Fruit fly (Drosophila melanogaster) ovary, adult (tissue): ENCODE measurements around the gene NijA.

Experiments
- CG17801 ChIP-seq: fragments of 200-800 bp; optimal IDR thresholded peaks from 2 replicates; lab custom pipeline; 2019; ENCODE audit warnings: missing biosample characterization, mild to moderate bottlenecking, missing genetic modification characterization, moderate library complexity; ENCODE audit not compliant: partially characterized antibody

NijA gene

DNA sequence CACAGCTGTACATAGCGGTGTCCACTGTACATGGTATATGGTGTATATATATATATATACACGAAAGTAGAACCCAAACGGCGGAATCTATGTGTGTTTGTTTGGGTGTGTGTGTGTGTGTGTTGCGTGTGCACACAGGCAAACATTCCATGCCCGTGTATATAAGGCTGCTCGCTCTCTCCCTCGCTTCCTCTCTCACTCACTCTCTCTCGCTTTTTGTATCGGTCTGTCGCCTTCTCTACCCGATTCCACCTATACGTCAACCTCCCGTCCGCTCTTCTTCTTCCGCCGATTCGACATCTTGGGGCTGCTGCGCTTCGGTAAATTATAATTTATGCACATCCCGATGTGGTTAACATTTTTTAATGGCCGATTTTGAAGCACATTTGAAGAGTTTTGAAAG, 22.5 kb downstream of the NijA start:
- TF ChIP-seq CG17801 (GFP tag; lab: Kevin White, UChicago) = no peak

DNA sequence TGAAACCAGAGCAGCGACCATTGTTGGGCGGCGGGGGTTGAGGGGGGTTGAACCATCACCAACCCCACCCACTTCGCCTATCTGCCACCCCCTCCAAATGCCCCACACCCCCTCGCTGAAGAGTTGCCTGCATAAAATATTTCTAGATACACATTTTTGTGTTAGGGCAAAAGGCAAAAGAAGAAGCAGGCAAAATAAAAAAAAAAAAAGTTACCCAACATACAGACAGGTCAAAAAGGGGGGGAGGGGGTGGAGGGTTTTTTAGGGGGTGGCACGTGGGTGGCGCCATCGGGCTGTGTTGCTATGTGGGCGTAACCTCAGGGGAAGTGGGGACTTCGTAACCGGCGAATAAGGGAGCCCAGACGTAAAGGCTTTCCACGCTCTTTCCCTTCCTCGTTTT, 24.1 kb downstream of the NijA start:
- TF ChIP-seq CG17801 (GFP tag; lab: Kevin White, UChicago) = no peak

DNA sequence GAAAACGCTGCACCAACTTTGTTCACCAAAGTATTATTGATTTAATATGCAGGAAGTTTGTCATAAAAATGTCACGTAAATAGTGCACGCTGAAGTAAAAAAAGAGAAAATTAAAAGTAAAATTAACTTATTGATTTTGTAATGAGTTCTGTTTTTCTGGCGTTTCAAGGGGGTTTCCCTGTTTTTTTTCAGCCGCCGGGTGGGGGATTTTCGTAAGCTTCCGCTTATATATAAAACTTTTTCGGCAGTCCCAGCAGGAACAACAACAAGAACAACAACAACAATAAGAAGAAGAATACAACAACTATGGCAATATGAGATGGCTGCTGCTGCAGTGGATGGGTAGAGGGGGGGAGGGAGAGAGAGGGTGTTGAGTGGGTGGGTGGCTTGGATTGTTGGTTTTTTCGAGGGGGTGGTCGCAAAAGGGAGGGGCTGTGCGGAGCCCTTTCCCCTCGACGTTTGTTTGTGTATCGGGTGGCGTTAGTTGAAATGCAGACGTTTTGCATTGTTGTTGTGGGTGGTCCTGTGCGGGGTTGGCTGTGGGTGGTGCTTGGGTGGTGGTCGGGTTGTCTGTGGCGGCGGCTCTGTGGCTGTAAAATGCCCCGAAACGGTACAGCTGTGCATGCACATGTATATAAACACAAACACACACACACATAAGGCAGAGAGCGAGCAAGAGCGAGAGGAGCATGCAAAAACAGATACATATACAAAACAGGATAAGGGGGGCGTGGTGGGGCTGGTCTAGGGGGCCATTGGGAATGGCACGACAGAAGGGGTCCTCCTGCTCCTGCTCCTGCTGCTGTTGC, 26.9 kb downstream of the NijA start:
- no peak for TF ChIP-seq CG17801 (GFP tag; lab: Kevin White, UChicago)

- no peak for TF ChIP-seq CG17801 (GFP tag; lab: Kevin White, UChicago)
These were observed 29.3 kb downstream of the NijA start for dm6 chr3L:10667341-10667740.

DNA sequence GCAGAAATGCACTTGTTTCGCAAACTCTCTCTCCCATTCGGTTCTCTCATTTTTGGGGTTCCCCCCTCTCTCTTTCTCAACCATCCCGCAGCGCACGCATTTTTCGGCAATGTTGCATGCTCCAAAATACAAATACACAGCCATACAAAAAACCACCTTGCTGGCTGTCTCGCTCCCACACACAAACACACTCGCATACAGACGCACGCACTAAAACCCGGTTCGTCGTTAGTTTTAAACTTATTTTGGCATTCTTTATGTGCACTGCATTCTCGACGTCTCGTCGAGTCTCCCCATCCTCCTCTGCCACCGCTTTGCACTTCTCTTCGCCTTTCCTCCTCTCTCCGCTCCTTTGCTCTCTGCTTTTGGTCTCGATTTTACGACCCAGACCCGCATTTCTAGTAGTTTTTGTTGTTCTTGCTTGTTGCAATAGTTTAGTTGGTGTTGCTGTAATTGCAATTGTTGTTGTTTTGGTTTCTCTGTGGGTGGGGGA, 30.1 kb downstream of the NijA start:
- no peak for TF ChIP-seq CG17801 (GFP tag; lab: Kevin White, UChicago)

dm6 chr3L:10665433-10666150, 31.1 kb downstream of the NijA start:
- peak; percentile 98 for TF ChIP-seq CG17801 (GFP tag; lab: Kevin White, UChicago)

dm6 chr3L:10664511-10665062, 32.1 kb downstream of the NijA start, which contains the start of gene simj:
simj (plus strand) TSS chr3L:10664739.
- peak; percentile 79 for TF ChIP-seq CG17801 (GFP tag; lab: Kevin White, UChicago)

DNA sequence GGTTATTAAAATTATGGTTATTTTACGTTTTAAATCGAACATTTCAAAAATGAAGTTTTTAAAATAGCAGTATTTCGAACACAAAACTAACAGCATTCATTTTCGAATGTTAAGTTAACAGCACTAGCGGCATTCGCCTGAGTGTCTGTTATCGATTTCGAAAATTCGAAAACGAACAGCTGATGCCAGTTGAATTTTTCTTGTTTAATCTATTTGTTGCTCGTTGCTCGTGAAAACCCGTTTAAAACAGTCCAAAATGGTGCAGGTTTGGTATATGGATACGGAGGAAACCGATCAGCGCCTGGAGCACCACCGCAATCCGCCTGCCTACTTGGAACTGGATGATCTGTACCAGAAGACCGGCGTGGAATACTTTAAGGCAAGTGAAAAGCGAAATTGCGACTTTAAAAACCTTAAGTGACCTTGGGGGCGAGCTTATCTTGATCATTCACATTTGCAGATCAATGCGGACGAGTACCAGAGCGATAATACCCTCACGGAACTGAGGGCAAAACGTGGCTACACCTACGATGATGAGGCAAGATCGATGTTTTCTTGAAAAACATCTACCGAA, 33.4 kb downstream of the NijA start, which contains the start of gene Adi1:
TSS of gene Adi1 (plus strand) at position 187 of the 574 bp plus-strand sequence.
- no peak for TF ChIP-seq CG17801 (GFP tag; lab: Kevin White, UChicago)

DNA sequence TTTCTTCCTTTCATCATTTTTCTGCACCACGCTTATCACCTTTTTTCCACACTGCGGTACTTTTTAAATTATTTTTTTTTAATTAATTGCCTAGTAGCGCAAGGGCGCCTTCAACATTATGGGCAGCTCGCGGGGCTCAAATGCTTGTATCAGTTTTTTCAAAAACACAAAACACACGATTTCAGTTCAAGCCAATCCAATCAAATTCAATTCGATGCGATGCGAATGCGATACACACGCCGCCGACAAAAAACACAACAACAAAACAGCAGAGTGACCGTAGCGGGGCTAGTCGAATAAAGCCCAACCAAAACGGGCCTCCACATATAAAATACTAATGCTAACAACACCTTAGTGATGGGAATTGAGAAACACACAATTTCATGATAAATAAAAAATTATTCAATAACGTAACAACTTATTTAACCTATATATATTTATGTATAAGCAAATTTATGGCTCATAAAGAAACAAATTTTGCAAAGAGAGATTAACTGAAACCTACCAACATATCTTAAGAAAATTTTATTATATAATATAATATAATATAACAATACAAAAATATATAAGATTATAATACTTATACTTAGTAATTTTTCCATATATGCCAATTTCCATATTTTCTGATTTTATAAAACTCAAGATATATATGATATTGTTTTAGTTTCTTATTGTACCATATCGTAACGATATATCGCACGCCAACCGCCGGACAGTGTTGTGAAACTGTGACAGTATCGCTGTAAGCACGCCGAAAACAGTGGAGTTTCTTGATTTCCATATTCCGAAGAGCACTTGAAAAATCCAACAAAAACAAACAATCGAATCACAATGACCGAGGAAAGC, 35.7 kb downstream of the NijA start, which contains the start of the genes CG32066 and CG8003:
TSS of gene CG32066 (minus strand) at position 270 of the 846 bp plus-strand sequence.
TSS of gene CG8003 (plus strand) at position 732 of the 846 bp plus-strand sequence.
- TF ChIP-seq CG17801 (GFP tag; lab: Kevin White, UChicago) = peak; percentile 53

DNA sequence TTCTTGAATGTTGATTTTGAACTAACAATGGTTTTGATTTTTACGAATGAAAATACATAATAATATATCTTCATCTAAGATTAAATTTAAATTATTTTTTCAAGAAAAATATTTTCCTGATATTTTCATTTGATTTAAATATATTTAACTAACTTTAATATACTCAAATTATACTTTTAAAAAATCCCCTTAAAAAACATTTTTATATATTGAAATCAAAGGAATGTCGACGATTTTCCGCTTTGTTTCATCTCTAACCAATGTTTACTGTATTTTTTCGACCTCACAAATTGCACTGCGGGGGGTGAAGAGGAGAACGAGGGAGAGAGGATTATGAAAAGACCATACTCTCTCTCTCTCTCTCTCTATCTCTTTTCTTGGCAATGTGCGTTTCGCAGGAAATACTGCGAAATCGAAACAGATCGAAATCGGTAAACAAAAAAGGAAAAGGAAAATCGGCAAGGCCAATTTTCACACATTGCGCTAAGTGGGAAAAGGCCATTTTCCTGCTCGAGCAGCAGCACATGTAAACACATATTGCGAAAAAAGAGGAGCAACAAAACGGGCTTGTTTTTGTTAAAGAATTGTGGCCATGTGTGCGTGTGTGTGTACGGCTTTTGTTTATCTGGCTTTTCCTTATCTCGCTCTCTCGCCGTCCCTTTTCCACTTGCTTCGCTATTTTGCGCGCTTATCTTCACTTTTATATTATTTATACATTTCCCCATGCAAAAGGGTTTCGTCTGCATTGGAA, 36.5 kb downstream of the NijA start:
- TF ChIP-seq CG17801 (GFP tag; lab: Kevin White, UChicago) = no peak

DNA sequence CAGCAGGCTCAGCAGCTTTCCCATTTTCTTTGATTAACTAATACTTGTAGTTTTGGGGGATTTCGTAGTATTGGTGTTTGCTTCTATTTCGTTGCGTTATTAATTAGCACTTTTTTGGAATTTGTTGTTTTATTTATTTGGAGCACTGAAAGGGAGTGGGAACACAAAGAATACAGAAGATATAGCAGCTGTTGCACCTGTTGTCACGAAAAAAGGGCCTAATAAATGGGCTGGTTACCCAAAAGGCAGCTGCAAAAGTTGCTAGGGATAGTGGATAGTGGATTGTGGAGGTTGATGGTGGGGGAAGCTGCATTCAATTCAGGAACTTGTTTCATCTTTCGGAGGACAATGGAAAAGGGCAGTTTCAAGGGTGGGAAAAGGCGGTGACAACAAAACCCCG, 37.2 kb downstream of the NijA start:
- TF ChIP-seq CG17801 (GFP tag; lab: Kevin White, UChicago) = no peak

dm6 chr3L:10658362-10659127, 38.1 kb downstream of the NijA start:
- TF ChIP-seq CG17801 (GFP tag; lab: Kevin White, UChicago) = no peak
